Worm (Caenorhabditis elegans): ENCODE data around the gene ahsa-1.

ce11 chrV:15090457-15090856, 5.3 kb upstream of the ahsa-1 start, which contains the start of gene C01G10.17:
- no peak for TF ChIP-seq snpc-4 (tag; optimal IDR thresholded peaks at IDR 0.05)
- no peak for TF ChIP-seq fos-1 (tag; optimal IDR thresholded peaks at IDR 0.05)
- TF ChIP-seq skn-1 (tag; optimal IDR thresholded peaks at IDR 0.05) = no peak
- no peak for TF ChIP-seq unc-62 (GFP tag; optimal IDR thresholded peaks at IDR 0.05)
- TF ChIP-seq elt-1 (tag; optimal IDR thresholded peaks at IDR 0.05) = no peak
- no peak for TF ChIP-seq zag-1 (tag; optimal IDR thresholded peaks at IDR 0.05)
- TF ChIP-seq ama-1 (optimal IDR thresholded peaks at IDR 0.05) = no peak
- TF ChIP-seq lin-39 (tag; optimal IDR thresholded peaks at IDR 0.05) = no peak
- TF ChIP-seq sma-3 (GFP tag; optimal IDR thresholded peaks at IDR 0.05) = no peak
- TF ChIP-seq gmeb-1 (tag; optimal IDR thresholded peaks at IDR 0.05) = no peak
- TF ChIP-seq ZK546.5 (tag; optimal IDR thresholded peaks at IDR 0.05) = no peak
- TF ChIP-seq nhr-77 (tag; optimal IDR thresholded peaks at IDR 0.05) = no peak
- TF ChIP-seq F13H6.1 (tag; optimal IDR thresholded peaks at IDR 0.05) = no peak
